Worm (Caenorhabditis elegans): ENCODE results near the gene sqv-6.
A peak's percentile ranks its signal among the peaks of the same experiment; 100 is the strongest.

The sqv-6 gene

ce11 chrV:979698-980097 lies 15.1 kb upstream of the sqv-6 start:
- peak; percentile 83 for TF ChIP-seq nfya-1 (tag; optimal IDR thresholded peaks at IDR 0.05; ENCODE audit: insufficient read depth)
- peak; percentile 21 for TF ChIP-seq fkh-10 (GFP tag; optimal IDR thresholded peaks at IDR 0.05)
- TF ChIP-seq nhr-28 (tag; optimal IDR thresholded peaks at IDR 0.05), result no peak
- no peak for TF ChIP-seq nhr-76 (tag; optimal IDR thresholded peaks at IDR 0.05)
- TF ChIP-seq unc-39 (tag; optimal IDR thresholded peaks at IDR 0.05), result no peak
- peak; percentile 43 for TF ChIP-seq lin-39 (tag; optimal IDR thresholded peaks at IDR 0.05)
- no peak for TF ChIP-seq lsy-12 (tag; optimal IDR thresholded peaks at IDR 0.05)
- peak; percentile 61 for TF ChIP-seq pha-4 (tag; optimal IDR thresholded peaks at IDR 0.05)
- TF ChIP-seq fkh-2 (tag; optimal IDR thresholded peaks at IDR 0.05), result no peak
- peak; percentile 4 for TF ChIP-seq lin-15B (tag; optimal IDR thresholded peaks at IDR 0.05)
- no peak for TF ChIP-seq ztf-4 (tag; optimal IDR thresholded peaks at IDR 0.05)
- no peak for TF ChIP-seq nhr-12 (tag; optimal IDR thresholded peaks at IDR 0.05)

ce11 chrV:978617-979016 lies 14.0 kb upstream of the sqv-6 start:
- TF ChIP-seq pqm-1 (tag; optimal IDR thresholded peaks at IDR 0.05) (no peak), ama-1 (optimal IDR thresholded peaks at IDR 0.05) (no peak), jun-1 (tag; optimal IDR thresholded peaks at IDR 0.05) (no peak), elt-3 (tag; optimal IDR thresholded peaks at IDR 0.05) (no peak), ztf-11 (tag; optimal IDR thresholded peaks at IDR 0.05) (no peak), tbx-2 (tag; optimal IDR thresholded peaks at IDR 0.05) (no peak), aly-2 (tag; optimal IDR thresholded peaks at IDR 0.05) (no peak), eor-1 (tag; optimal IDR thresholded peaks at IDR 0.05) (no peak), snpc-4 (tag; optimal IDR thresholded peaks at IDR 0.05) (no peak), unc-62 (GFP tag; optimal IDR thresholded peaks at IDR 0.05) (no peak), egl-5 (tag; optimal IDR thresholded peaks at IDR 0.05) (no peak), nhr-43 (tag; optimal IDR thresholded peaks at IDR 0.05; ENCODE audit: poor library complexity, severe bottlenecking) (no peak), nhr-12 (tag; optimal IDR thresholded peaks at IDR 0.05) (no peak)

ce11 chrV:977853-978252 lies 13.3 kb upstream of the sqv-6 start:
- TF ChIP-seq nfya-1 (tag; optimal IDR thresholded peaks at IDR 0.05; ENCODE audit: insufficient read depth) (no peak), pha-4 (tag; optimal IDR thresholded peaks at IDR 0.05) (peak; percentile 88), ZK546.5 (tag; optimal IDR thresholded peaks at IDR 0.05) (no peak)

- peak; percentile 60 for TF ChIP-seq elt-2 (tag; optimal IDR thresholded peaks at IDR 0.05)
- TF ChIP-seq pqm-1 (tag; optimal IDR thresholded peaks at IDR 0.05), result peak; percentile 48
- no peak for TF ChIP-seq pha-4 (tag; optimal IDR thresholded peaks at IDR 0.05)
- no peak for TF ChIP-seq lsy-12 (tag; optimal IDR thresholded peaks at IDR 0.05)
- TF ChIP-seq aly-2 (tag; optimal IDR thresholded peaks at IDR 0.05), result no peak
- no peak for TF ChIP-seq jun-1 (tag; optimal IDR thresholded peaks at IDR 0.05)
Observed at ce11 chrV:976498-977063, 12.0 kb upstream of the sqv-6 start.

ce11 chrV:975184-975583 lies 10.6 kb upstream of the sqv-6 start:
- TF ChIP-seq lin-15B (tag; optimal IDR thresholded peaks at IDR 0.05), result peak; percentile 57
- TF ChIP-seq egl-27 (tag; optimal IDR thresholded peaks at IDR 0.05), result no peak
- no peak for TF ChIP-seq elt-2 (tag; optimal IDR thresholded peaks at IDR 0.05)
- TF ChIP-seq hmg-11 (tag; optimal IDR thresholded peaks at IDR 0.05), result peak; percentile 92
- no peak for TF ChIP-seq daf-12 (tag; optimal IDR thresholded peaks at IDR 0.05)
- TF ChIP-seq snpc-4 (tag; optimal IDR thresholded peaks at IDR 0.05), result peak; percentile 54
- no peak for TF ChIP-seq ama-1 (optimal IDR thresholded peaks at IDR 0.05)
- TF ChIP-seq elt-1 (tag; optimal IDR thresholded peaks at IDR 0.05), result no peak
- TF ChIP-seq fkh-10 (GFP tag; optimal IDR thresholded peaks at IDR 0.05), result peak; percentile 17
- TF ChIP-seq pha-4 (tag; optimal IDR thresholded peaks at IDR 0.05), result peak; percentile 63
- TF ChIP-seq R02D3.7 (tag; optimal IDR thresholded peaks at IDR 0.05), result no peak
- no peak for TF ChIP-seq elt-3 (tag; optimal IDR thresholded peaks at IDR 0.05)
- TF ChIP-seq nhr-43 (tag; optimal IDR thresholded peaks at IDR 0.05; ENCODE audit: poor library complexity, severe bottlenecking), result no peak
- no peak for TF ChIP-seq aly-2 (tag; optimal IDR thresholded peaks at IDR 0.05)
- TF ChIP-seq zag-1 (tag; optimal IDR thresholded peaks at IDR 0.05), result no peak
- TF ChIP-seq lsy-12 (tag; optimal IDR thresholded peaks at IDR 0.05), result peak; percentile 45
- TF ChIP-seq ceh-9 (tag; optimal IDR thresholded peaks at IDR 0.05), result no peak
- TF ChIP-seq nhr-237 (tag; optimal IDR thresholded peaks at IDR 0.05), result no peak
- TF ChIP-seq lin-39 (tag; optimal IDR thresholded peaks at IDR 0.05), result peak; percentile 87
- peak; percentile 69 for TF ChIP-seq egl-5 (tag; optimal IDR thresholded peaks at IDR 0.05)
- no peak for TF ChIP-seq mdl-1 (tag; optimal IDR thresholded peaks at IDR 0.05)
- TF ChIP-seq nhr-28 (tag; optimal IDR thresholded peaks at IDR 0.05), result no peak
- TF ChIP-seq jun-1 (tag; optimal IDR thresholded peaks at IDR 0.05), result peak; percentile 5
- no peak for TF ChIP-seq ceh-16 (tag; optimal IDR thresholded peaks at IDR 0.05)
- peak; percentile 46 for TF ChIP-seq nhr-25 (tag; optimal IDR thresholded peaks at IDR 0.05)
- no peak for TF ChIP-seq ceh-28 (tag; optimal IDR thresholded peaks at IDR 0.05)
- peak; percentile 28 for TF ChIP-seq nhr-23 (tag; optimal IDR thresholded peaks at IDR 0.05)
- TF ChIP-seq sea-2 (GFP tag; optimal IDR thresholded peaks at IDR 0.05), result no peak
- TF ChIP-seq ZK546.5 (tag; optimal IDR thresholded peaks at IDR 0.05), result no peak
- no peak for TF ChIP-seq mml-1 (tag; optimal IDR thresholded peaks at IDR 0.05)
- no peak for TF ChIP-seq fos-1 (tag; optimal IDR thresholded peaks at IDR 0.05)
- TF ChIP-seq nhr-67 (tag; optimal IDR thresholded peaks at IDR 0.05), result no peak
- TF ChIP-seq tbx-2 (tag; optimal IDR thresholded peaks at IDR 0.05), result peak; percentile 11
- peak; percentile 86 for TF ChIP-seq nfya-1 (tag; optimal IDR thresholded peaks at IDR 0.05; ENCODE audit: insufficient read depth)
